Fruit fly (Drosophila melanogaster) whole organism, prepupa: ENCODE results near the gene hiw.

Source experiments
- Blimp-1 ChIP-seq: fragments of 200-800 bp; sonication (Bioruptor generic); optimal IDR thresholded peaks from 3 replicates; lab custom pipeline; 2017; ENCODE audit warnings: missing biosample characterization, missing genetic modification characterization, mild to moderate bottlenecking, moderate library complexity, missing genetic modification reagents
- CG10631 ChIP-seq: fragments of 200-800 bp; sonication (Bioruptor generic); optimal IDR thresholded peaks from 2 replicates; lab custom pipeline; 2016; ENCODE audit warnings: missing biosample characterization, missing genetic modification characterization
- CG10669 ChIP-seq: fragments of 200-800 bp; sonication (Bioruptor generic); optimal IDR thresholded peaks from 3 replicates; lab custom pipeline; 2018; ENCODE audit warnings: missing biosample characterization, mild to moderate bottlenecking, missing genetic modification characterization, moderate library complexity
- CG11294 ChIP-seq: fragments of 200-800 bp; sonication (Bioruptor generic); IDR thresholded peaks from 2 replicates; pipeline ENCODE4 v1.3.6; 2022; ENCODE audit warnings: missing biosample characterization, missing genetic modification characterization
- CG11762 ChIP-seq: fragments of 200-800 bp; sonication (Bioruptor generic); optimal IDR thresholded peaks from 3 replicates; lab custom pipeline; 2016; ENCODE audit warnings: missing biosample characterization, missing genetic modification characterization; ENCODE audit not compliant: insufficient read depth
- CG11902 ChIP-seq: fragments of 200-800 bp; sonication (Bioruptor generic); optimal IDR thresholded peaks from 3 replicates; lab custom pipeline; 2016; ENCODE audit warnings: missing biosample characterization, missing genetic modification characterization
- CG15336 ChIP-seq: fragments of 200-800 bp; sonication (Bioruptor generic); IDR thresholded peaks from 2 replicates; pipeline ENCODE4 v1.3.6; 2022; ENCODE audit warnings: missing biosample characterization, missing genetic modification characterization
- CG1621 ChIP-seq: fragments of 200-800 bp; sonication (Bioruptor generic); optimal IDR thresholded peaks from 3 replicates; lab custom pipeline; 2018; ENCODE audit warnings: missing biosample characterization, mild to moderate bottlenecking, missing genetic modification characterization
- CG31627 ChIP-seq: fragments of 200-800 bp; sonication (Bioruptor generic); optimal IDR thresholded peaks from 3 replicates; lab custom pipeline; 2016; ENCODE audit warnings: missing biosample characterization, missing genetic modification characterization
- CG34406 ChIP-seq: fragments of 200-800 bp; sonication (Bioruptor generic); optimal IDR thresholded peaks from 3 replicates; lab custom pipeline; 2016; ENCODE audit warnings: missing biosample characterization, missing genetic modification characterization
- CG3919 ChIP-seq: fragments of 200-800 bp; sonication (Bioruptor generic); optimal IDR thresholded peaks from 3 replicates; lab custom pipeline; 2016; ENCODE audit warnings: missing biosample characterization, missing genetic modification characterization
- CG6163 ChIP-seq: fragments of 200-800 bp; sonication (Bioruptor generic); IDR thresholded peaks from 3 replicates; pipeline ENCODE4 v1.3.6; 2022; ENCODE audit warnings: missing biosample characterization, missing genetic modification characterization
- CG6276 ChIP-seq: fragments of 200-800 bp; sonication (Bioruptor generic); optimal IDR thresholded peaks from 2 replicates; lab custom pipeline; 2017; ENCODE audit warnings: missing biosample characterization, mild to moderate bottlenecking, missing genetic modification characterization
- CG6808 ChIP-seq: fragments of 200-800 bp; sonication (Bioruptor generic); optimal IDR thresholded peaks from 3 replicates; lab custom pipeline; 2017; ENCODE audit warnings: missing biosample characterization, missing genetic modification characterization, mild to moderate bottlenecking, moderate library complexity, missing genetic modification reagents
- CG6854 ChIP-seq: fragments of 200-800 bp; sonication (Bioruptor generic); optimal IDR thresholded peaks from 2 replicates; lab custom pipeline; 2017; ENCODE audit warnings: missing biosample characterization, mild to moderate bottlenecking, missing genetic modification characterization
- CG7368 ChIP-seq: fragments of 200-800 bp; sonication (Bioruptor generic); optimal IDR thresholded peaks from 3 replicates; lab custom pipeline; 2016; ENCODE audit warnings: missing biosample characterization, missing genetic modification characterization
- CG8119 ChIP-seq: fragments of 200-800 bp; sonication (Bioruptor generic); IDR thresholded peaks from 3 replicates; pipeline ENCODE4 v1.3.6; 2022; ENCODE audit warnings: missing biosample characterization, missing genetic modification characterization
- CG8319 ChIP-seq: fragments of 200-800 bp; sonication (Bioruptor generic); optimal IDR thresholded peaks from 3 replicates; lab custom pipeline; 2016; ENCODE audit warnings: missing biosample characterization, missing genetic modification characterization
- CG8632 ChIP-seq: fragments of 200-800 bp; sonication (Bioruptor generic); optimal IDR thresholded peaks from 3 replicates; lab custom pipeline; 2016; ENCODE audit warnings: missing biosample characterization, missing genetic modification characterization
- Eip75B ChIP-seq: fragments of 200-800 bp; sonication (Bioruptor generic); optimal IDR thresholded peaks from 3 replicates; lab custom pipeline; 2016; ENCODE audit warnings: missing biosample characterization, missing genetic modification characterization
- Ets21C ChIP-seq: fragments of 200-800 bp; sonication (Bioruptor generic); optimal IDR thresholded peaks from 3 replicates; lab custom pipeline; 2016; ENCODE audit warnings: missing biosample characterization, missing genetic modification characterization
- Ets96B ChIP-seq: fragments of 200-800 bp; optimal IDR thresholded peaks from 2 replicates; lab custom pipeline; 2019; ENCODE audit warnings: missing biosample characterization, mild to moderate bottlenecking, missing genetic modification characterization, moderate library complexity
- Gug ChIP-seq: fragments of 200-800 bp; sonication (Bioruptor generic); IDR thresholded peaks from 2 replicates; pipeline ENCODE4 v1.3.6; 2022; ENCODE audit warnings: missing biosample characterization, missing genetic modification characterization
- Hr38 ChIP-seq: sonication (Bioruptor generic); optimal IDR thresholded peaks from 2 replicates; lab custom pipeline; 2016; ENCODE audit warnings: missing biosample characterization, missing genetic modification characterization
- Hr39 ChIP-seq: fragments of 200-800 bp; sonication (Bioruptor generic); optimal IDR thresholded peaks from 2 replicates; lab custom pipeline; 2016; ENCODE audit warnings: missing biosample characterization, missing genetic modification characterization
- Hr4 ChIP-seq: fragments of 200-800 bp; sonication (Bioruptor generic); optimal IDR thresholded peaks from 3 replicates; lab custom pipeline; 2016; ENCODE audit warnings: missing biosample characterization, missing genetic modification characterization
- Lpt ChIP-seq: fragments of 200-800 bp; sonication (Bioruptor generic); optimal IDR thresholded peaks from 3 replicates; lab custom pipeline; 2016; ENCODE audit warnings: missing biosample characterization, missing genetic modification characterization
- Met ChIP-seq: fragments of 200-800 bp; sonication (Bioruptor generic); optimal IDR thresholded peaks from 3 replicates; lab custom pipeline; 2016; ENCODE audit warnings: missing biosample characterization, missing genetic modification characterization
- OdsH ChIP-seq: fragments of 200-800 bp; sonication (Bioruptor generic); optimal IDR thresholded peaks from 3 replicates; lab custom pipeline; 2016; ENCODE audit warnings: missing biosample characterization, missing genetic modification characterization
- Smox ChIP-seq: fragments of 200-800 bp; sonication (Bioruptor generic); optimal IDR thresholded peaks from 3 replicates; lab custom pipeline; 2016; ENCODE audit warnings: missing biosample characterization, missing genetic modification characterization
- Sox102F ChIP-seq: fragments of 200-800 bp; sonication (Bioruptor generic); optimal IDR thresholded peaks from 2 replicates; lab custom pipeline; 2016; ENCODE audit warnings: missing biosample characterization, mild to moderate bottlenecking, missing genetic modification characterization
- Sox14 ChIP-seq: fragments of 200-800 bp; sonication (Bioruptor generic); optimal IDR thresholded peaks from 3 replicates; lab custom pipeline; 2016; ENCODE audit warnings: missing biosample characterization, missing genetic modification characterization
- Sox15 ChIP-seq: fragments of 200-800 bp; sonication (Bioruptor generic); optimal IDR thresholded peaks from 3 replicates; lab custom pipeline; 2016; ENCODE audit warnings: missing biosample characterization, missing genetic modification characterization
- achi ChIP-seq: fragments of 200-800 bp; sonication (Bioruptor generic); optimal IDR thresholded peaks from 3 replicates; lab custom pipeline; 2016; ENCODE audit warnings: missing biosample characterization, missing genetic modification characterization
- acj6 ChIP-seq: fragments of 200-800 bp; sonication (Bioruptor generic); optimal IDR thresholded peaks from 3 replicates; lab custom pipeline; 2016; ENCODE audit warnings: missing biosample characterization, missing genetic modification characterization
- dac ChIP-seq: fragments of 200-800 bp; sonication (Bioruptor generic); optimal IDR thresholded peaks from 2 replicates; lab custom pipeline; 2017; ENCODE audit warnings: missing biosample characterization, mild to moderate bottlenecking, missing genetic modification characterization
- dsx ChIP-seq: fragments of 200-800 bp; optimal IDR thresholded peaks from 3 replicates; lab custom pipeline; 2019; ENCODE audit warnings: missing biosample characterization, mild to moderate bottlenecking, missing genetic modification characterization, moderate library complexity; ENCODE audit not compliant: poor library complexity, severe bottlenecking
- eg ChIP-seq: fragments of 200-800 bp; sonication (Bioruptor generic); IDR thresholded peaks from 3 replicates; pipeline ENCODE4 v1.3.6; 2022; ENCODE audit warnings: missing biosample characterization, missing genetic modification characterization
- esn ChIP-seq: fragments of 200-800 bp; sonication (Bioruptor generic); optimal IDR thresholded peaks from 2 replicates; lab custom pipeline; 2016; ENCODE audit warnings: missing biosample characterization, mild to moderate bottlenecking, missing genetic modification characterization, moderate library complexity
- fd59A ChIP-seq: fragments of 200-800 bp; sonication (Bioruptor generic); optimal IDR thresholded peaks from 2 replicates; lab custom pipeline; 2017; ENCODE audit warnings: missing biosample characterization, mild to moderate bottlenecking, missing genetic modification characterization, missing genetic modification reagents
- fd85E ChIP-seq: fragments of 200-800 bp; sonication (Bioruptor generic); optimal IDR thresholded peaks from 3 replicates; lab custom pipeline; 2016; ENCODE audit warnings: missing biosample characterization, missing genetic modification characterization
- fkh ChIP-seq: fragments of 200-800 bp; sonication (Bioruptor generic); optimal IDR thresholded peaks from 3 replicates; lab custom pipeline; 2017; ENCODE audit warnings: missing biosample characterization, mild to moderate bottlenecking, missing genetic modification characterization, moderate library complexity
- net ChIP-seq: fragments of 200-800 bp; sonication (Bioruptor generic); optimal IDR thresholded peaks from 3 replicates; lab custom pipeline; 2016; ENCODE audit warnings: missing biosample characterization, missing genetic modification characterization
- pdm3 ChIP-seq: fragments of 200-800 bp; sonication (Bioruptor generic); optimal IDR thresholded peaks from 3 replicates; lab custom pipeline; 2016; ENCODE audit warnings: missing biosample characterization, missing genetic modification characterization
- salr ChIP-seq, 2 experiments: fragments of 200-800 bp; sonication (Bioruptor generic); optimal IDR thresholded peaks; 3 replicates each; lab custom pipeline; 2016 to 2018; ENCODE audit warnings: missing biosample characterization in 2 of 2, missing genetic modification characterization in 2 of 2, mild to moderate bottlenecking in 1 of 2
- spab ChIP-seq: fragments of 200-800 bp; sonication (Bioruptor generic); optimal IDR thresholded peaks from 2 replicates; lab custom pipeline; 2017; ENCODE audit warnings: missing biosample characterization, mild to moderate bottlenecking, missing genetic modification characterization, missing genetic modification reagents
- topi ChIP-seq: fragments of 200-800 bp; sonication (Bioruptor generic); optimal IDR thresholded peaks from 3 replicates; lab custom pipeline; 2016; ENCODE audit warnings: missing biosample characterization, missing genetic modification characterization
- vri ChIP-seq: fragments of 200-800 bp; sonication (Bioruptor generic); optimal IDR thresholded peaks from 3 replicates; lab custom pipeline; 2016; ENCODE audit warnings: missing biosample characterization, mild to moderate bottlenecking, missing genetic modification characterization

The hiw gene

dm6 chrX:15079945-15080344 lies 16.7 kb upstream of the hiw start (continued):
- TF ChIP-seq CG11294 (GFP tag; lab: Robert Waterston, UW), result no peak
- no peak for TF ChIP-seq Hr38
- peak; percentile 81 for TF ChIP-seq CG6808 (GFP tag; lab: Kevin White, UChicago)
- no peak for TF ChIP-seq CG11762 (GFP tag; lab: Kevin White, UChicago)
- no peak for TF ChIP-seq Met (GFP tag; lab: Kevin White, UChicago)
- TF ChIP-seq CG11902 (GFP tag; lab: Kevin White, UChicago), result no peak
- TF ChIP-seq Hr4 (GFP tag; lab: Kevin White, UChicago), result no peak
- TF ChIP-seq CG6854, result peak; percentile 1
- TF ChIP-seq topi (GFP tag; lab: Kevin White, UChicago), result no peak
- TF ChIP-seq Gug, result no peak
- TF ChIP-seq Ets21C (GFP tag; lab: Kevin White, UChicago), result no peak
- no peak for TF ChIP-seq fkh
- no peak for TF ChIP-seq OdsH (GFP tag; lab: Kevin White, UChicago)
- TF ChIP-seq, all 60 proteins: peak for 14

DNA sequence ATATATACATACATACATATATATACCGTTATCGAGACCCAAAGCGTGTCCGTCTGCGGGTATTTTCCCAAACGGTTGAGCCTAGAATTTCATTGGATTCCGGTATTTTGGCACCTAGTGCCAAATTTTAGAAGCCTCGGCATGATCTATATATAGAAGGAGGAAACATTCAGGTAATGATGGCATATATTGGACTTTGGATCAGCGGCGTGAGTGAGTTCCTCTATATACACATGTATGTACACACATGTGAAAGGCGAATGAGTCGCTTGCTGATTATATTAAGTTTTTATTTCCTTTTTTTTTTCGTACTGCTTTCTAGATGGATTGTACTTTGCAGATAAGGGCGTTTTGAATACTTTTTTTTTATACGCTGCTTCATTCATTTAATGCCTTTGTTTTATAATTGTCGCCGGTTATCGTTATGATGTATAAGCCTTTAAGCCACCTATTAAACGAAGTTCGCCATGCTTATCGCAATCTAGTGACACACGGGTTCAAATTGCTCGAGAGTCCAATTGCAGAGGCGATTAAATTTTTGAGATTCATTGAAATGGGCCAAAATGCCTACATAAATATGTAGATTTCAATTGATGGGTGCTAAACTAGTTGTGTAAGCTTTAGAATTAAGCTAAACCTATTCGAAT lies 16.1 kb upstream of the hiw start:
- TF ChIP-seq pdm3 (no peak), dac (GFP tag; lab: Kevin White, UChicago) (no peak), Lpt (GFP tag; lab: Kevin White, UChicago) (peak; percentile 5), achi (GFP tag; lab: Kevin White, UChicago) (no peak), CG8632 (GFP tag; lab: Kevin White, UChicago) (no peak), CG3919 (GFP tag; lab: Kevin White, UChicago) (peak; percentile 10), Ets21C (GFP tag; lab: Kevin White, UChicago) (no peak), vri (peak; percentile 86), Met (GFP tag; lab: Kevin White, UChicago) (no peak), esn (GFP tag; lab: Kevin White, UChicago) (no peak), CG11294 (GFP tag; lab: Robert Waterston, UW) (no peak), topi (GFP tag; lab: Kevin White, UChicago) (no peak), Blimp-1 (GFP tag; lab: Kevin White, UChicago) (no peak), CG7368 (no peak), Hr4 (GFP tag; lab: Kevin White, UChicago) (no peak), fd59A (no peak), Sox15 (GFP tag; lab: Kevin White, UChicago) (no peak), Smox (GFP tag; lab: Kevin White, UChicago) (no peak), fd85E (GFP tag; lab: Kevin White, UChicago) (no peak), Hr38 (no peak), CG6163 (GFP tag; lab: Robert Waterston, UW) (peak; percentile 48; the same call in 2 of the 3 replicates), CG8319 (GFP tag; lab: Kevin White, UChicago) (peak; percentile 21), Sox102F (GFP tag; lab: Kevin White, UChicago) (no peak), CG31627 (GFP tag; lab: Kevin White, UChicago) (no peak), fkh (no peak), CG6808 (GFP tag; lab: Kevin White, UChicago) (peak; percentile 46), acj6 (GFP tag; lab: Kevin White, UChicago) (no peak), CG11762 (GFP tag; lab: Kevin White, UChicago) (no peak), CG10631 (no peak), CG15336 (GFP tag; lab: Robert Waterston, UW) (no peak), spab (GFP tag; lab: Kevin White, UChicago) (peak; percentile 32), Ets96B (peak; percentile 23), CG6276 (GFP tag; lab: Kevin White, UChicago) (peak; percentile 75), CG8119 (GFP tag; lab: Robert Waterston, UW) (peak; percentile 37; the same call in 1 of the 3 replicates), CG10669 (GFP tag; lab: Kevin White, UChicago) (peak; percentile 9), OdsH (GFP tag; lab: Kevin White, UChicago) (no peak), net (GFP tag; lab: Kevin White, UChicago) (peak; percentile 25), Hr39 (GFP tag; lab: Kevin White, UChicago) (no peak), Eip75B (no peak), CG1621 (tag; lab: Kevin White, UChicago) (no peak), Sox14 (GFP tag; lab: Kevin White, UChicago) (no peak), CG34406 (no peak), salr (GFP tag; optimal IDR thresholded peaks at IDR 0.05; lab: Kevin White, UChicago) (no peak), eg (GFP tag; lab: Robert Waterston, UW) (no peak), Gug (no peak), dsx (GFP tag; lab: Kevin White, UChicago) (no peak)
